Worm (Caenorhabditis elegans) whole organism, L3 larva: ENCODE measurements around the gene srg-60.

Experiments used
- ceh-16 ChIP-seq: sonication (generic microtip); optimal IDR thresholded peaks from 2 replicates; lab custom pipeline; 2017; ENCODE audit warnings: missing biosample characterization, missing genetic modification characterization
- ceh-82 ChIP-seq: fragments of 150-350 bp; optimal IDR thresholded peaks from 2 replicates; lab custom pipeline; 2014; ENCODE audit warnings: missing biosample characterization, missing genetic modification characterization
- daf-12 ChIP-seq: fragments of 150-350 bp; optimal IDR thresholded peaks from 2 replicates; lab custom pipeline; 2014; ENCODE audit warnings: missing biosample characterization, missing genetic modification reagents, missing genetic modification characterization
- fos-1 ChIP-seq: fragments of 150-350 bp; optimal IDR thresholded peaks from 2 replicates; lab custom pipeline; 2014; ENCODE audit warnings: missing biosample characterization, missing genetic modification characterization
- lin-15B ChIP-seq: fragments of 150-350 bp; optimal IDR thresholded peaks from 2 replicates; lab custom pipeline; 2014; ENCODE audit warnings: missing biosample characterization, missing genetic modification characterization
- nhr-12 ChIP-seq: fragments of 150-350 bp; optimal IDR thresholded peaks from 2 replicates; lab custom pipeline; 2014; ENCODE audit warnings: missing biosample characterization, missing genetic modification characterization
- nhr-28 ChIP-seq: fragments of 150-350 bp; optimal IDR thresholded peaks from 2 replicates; lab custom pipeline; 2014; ENCODE audit warnings: missing biosample characterization, missing genetic modification characterization
- nhr-67 ChIP-seq: fragments of 150-350 bp; optimal IDR thresholded peaks from 2 replicates; lab custom pipeline; 2014; ENCODE audit warnings: missing biosample characterization, missing genetic modification characterization
- skn-1 ChIP-seq: fragments of 150-350 bp; optimal IDR thresholded peaks from 2 replicates; lab custom pipeline; 2014; ENCODE audit warnings: missing biosample characterization, missing genetic modification characterization
- snpc-4 ChIP-seq: fragments of 150-350 bp; optimal IDR thresholded peaks from 2 replicates; lab custom pipeline; 2014; ENCODE audit warnings: missing biosample characterization, missing genetic modification characterization
- tbx-2 ChIP-seq: sonication (generic microtip); optimal IDR thresholded peaks from 2 replicates; lab custom pipeline; 2016; ENCODE audit warnings: mild to moderate bottlenecking, missing genetic modification characterization, missing compliant biosample characterization
- unc-39 ChIP-seq: sonication (generic microtip); optimal IDR thresholded peaks from 4 replicates; lab custom pipeline; 2017; ENCODE audit warnings: missing biosample characterization, missing genetic modification characterization
- ztf-4 ChIP-seq: fragments of 150-350 bp; optimal IDR thresholded peaks from 2 replicates; lab custom pipeline; 2014; ENCODE audit warnings: missing biosample characterization, missing genetic modification characterization

- TF ChIP-seq nhr-28 (tag; lab: Kevin White, UChicago) (no peak), ztf-4 (tag; lab: Kevin White, UChicago) (no peak), unc-39 (tag; lab: Kevin White, UChicago) (no peak), nhr-67 (tag; lab: Kevin White, UChicago) (no peak), tbx-2 (tag; lab: Kevin White, UChicago) (no peak), daf-12 (tag; lab: Kevin White, UChicago) (no peak), skn-1 (tag; lab: Kevin White, UChicago) (no peak), lin-15B (tag; lab: Kevin White, UChicago) (no peak), nhr-12 (tag; lab: Kevin White, UChicago) (no peak), ceh-82 (tag; lab: Kevin White, UChicago) (no peak), fos-1 (tag; lab: Kevin White, UChicago) (no peak), ceh-16 (tag; lab: Kevin White, UChicago) (no peak), snpc-4 (tag; lab: Kevin White, UChicago) (no peak)
These were observed 46.8 kb downstream of the srg-60 start for ce11 chrV:2675692-2676091.
